Fruit fly (Drosophila melanogaster): ENCODE data around the gene Gcn5.
A peak's percentile ranks its signal among the peaks of the same experiment; 100 is the strongest.

The Gcn5 gene

DNA sequence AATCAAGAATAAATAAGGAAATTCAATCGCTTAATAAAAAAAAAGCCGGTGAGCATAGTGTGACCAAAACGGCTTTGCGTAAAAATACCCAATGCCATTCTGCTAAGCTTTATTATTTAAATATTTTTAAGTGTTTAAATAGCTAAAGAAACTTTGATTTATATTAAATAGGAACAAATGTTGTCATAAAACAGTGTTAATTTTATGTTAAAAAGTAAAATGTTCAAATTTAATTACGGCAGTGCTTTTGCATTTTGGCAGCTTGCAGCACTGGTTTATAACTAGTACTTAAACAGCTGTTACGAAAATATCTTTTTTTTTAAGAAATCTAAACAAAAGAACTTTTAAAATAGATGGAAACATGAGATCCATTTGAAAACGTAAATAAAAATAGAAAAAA is 22.6 kb downstream of the Gcn5 start, which contains the start of the genes CG10638 and CG10681 (continued):
- TF ChIP-seq dmrt93B (GFP tag; optimal IDR thresholded peaks at IDR 0.05) (no peak), ey (GFP tag; optimal IDR thresholded peaks at IDR 0.05) (peak; percentile 40), sage (GFP tag; optimal IDR thresholded peaks at IDR 0.05) (peak; percentile 83), foxo (GFP tag; optimal IDR thresholded peaks at IDR 0.05) (peak in 1 of 2 experiments; percentile 68), rgr (GFP tag; optimal IDR thresholded peaks at IDR 0.05) (peak; percentile 65), Myc (optimal IDR thresholded peaks at IDR 0.05) (peak; percentile 1), CG9705 (GFP tag; optimal IDR thresholded peaks at IDR 0.05) (no peak), fru (GFP tag; optimal IDR thresholded peaks at IDR 0.05) (peak; percentile 59), Abd-B (GFP tag; optimal IDR thresholded peaks at IDR 0.05) (no peak), Hr78 (GFP tag; optimal IDR thresholded peaks at IDR 0.05) (no peak), CG32264 (GFP tag; optimal IDR thresholded peaks at IDR 0.05) (peak; percentile 41), Hnf4 (GFP tag; optimal IDR thresholded peaks at IDR 0.05) (peak; percentile 79), CrebA (GFP tag; optimal IDR thresholded peaks at IDR 0.05; ENCODE audit: borderline replicate concordance) (no peak), pan (optimal IDR thresholded peaks at IDR 0.05) (no peak), GATAd (GFP tag; optimal IDR thresholded peaks at IDR 0.05) (no peak), Vsx2 (GFP tag; optimal IDR thresholded peaks at IDR 0.05; ENCODE audit: partially characterized antibody) (no peak)

DNA sequence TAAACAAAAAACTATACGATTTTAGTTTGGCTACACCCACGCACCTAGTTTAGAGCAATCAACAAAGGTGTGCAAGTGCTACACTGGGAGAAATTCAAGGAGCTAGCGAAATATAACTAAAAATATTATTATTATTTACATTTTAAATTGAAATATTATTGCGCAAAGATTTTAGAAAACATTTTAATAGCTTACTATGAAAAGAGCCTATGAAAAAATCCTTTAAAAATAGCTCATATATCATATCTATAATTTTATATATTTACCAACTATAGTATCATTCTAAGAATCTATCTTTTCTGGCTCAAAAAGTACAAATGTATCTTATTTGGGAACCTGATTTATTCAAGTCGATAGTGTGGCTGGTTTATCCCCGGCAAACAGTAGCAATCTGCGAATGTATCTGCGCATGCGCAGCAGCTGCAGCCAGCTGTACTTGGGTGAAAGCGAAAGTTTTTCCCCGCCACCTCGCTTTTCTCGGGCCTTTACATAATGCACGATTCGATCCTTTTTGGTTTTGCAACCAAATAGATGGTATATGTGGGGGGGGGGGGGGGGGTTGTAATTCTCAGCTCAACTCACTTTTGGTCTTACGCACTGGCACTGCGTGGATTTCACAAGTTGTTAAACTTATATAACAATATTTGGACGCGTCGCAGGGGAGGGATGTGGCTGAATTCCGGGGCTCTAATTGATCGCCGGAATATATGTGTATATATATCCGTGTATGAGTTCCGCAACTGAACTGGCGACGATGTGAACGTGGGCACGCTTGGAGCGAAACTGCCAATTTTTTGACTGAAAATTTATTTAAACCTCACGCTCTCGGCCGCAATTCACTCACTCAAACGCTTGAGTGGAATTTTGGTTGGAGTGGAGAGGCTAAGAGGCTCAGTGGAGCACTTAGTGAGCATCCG is 27.1 kb downstream of the Gcn5 start, which contains the start of gene CG10657:
TSS of gene CG10657 (minus strand) at position 789 of the 917 bp plus-strand sequence.
- no peak for TF ChIP-seq N (GFP tag; optimal IDR thresholded peaks at IDR 0.05)
- peak; percentile 46 for TF ChIP-seq Vsx2 (GFP tag; optimal IDR thresholded peaks at IDR 0.05; ENCODE audit: partially characterized antibody)
- peak; percentile 14 for TF ChIP-seq Sp1 (GFP tag; optimal IDR thresholded peaks at IDR 0.05)
- no peak for TF ChIP-seq Rel (GFP tag; optimal IDR thresholded peaks at IDR 0.05)
- peak; percentile 39 for TF ChIP-seq Rel (tag; optimal IDR thresholded peaks at IDR 0.05)

DNA sequence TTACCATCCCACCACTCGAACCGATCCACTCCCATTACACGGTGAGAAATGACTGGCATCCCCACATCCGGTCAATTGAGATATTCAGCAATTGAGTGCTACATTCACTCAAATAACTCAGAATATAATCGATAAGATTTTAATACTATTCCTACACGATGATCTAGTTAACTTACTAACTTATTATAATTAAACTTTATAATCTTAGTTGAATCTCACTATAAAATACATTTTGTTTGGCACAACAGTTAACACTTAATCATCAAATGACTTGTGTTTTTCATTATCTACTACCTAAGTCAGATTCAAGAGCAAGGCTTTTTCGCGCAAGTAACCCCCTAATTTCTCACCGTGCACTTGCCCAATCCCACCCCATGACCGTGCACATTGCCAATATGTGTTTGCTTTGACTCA is 28.5 kb downstream of the Gcn5 start:
- peak; percentile 83 for TF ChIP-seq woc (GFP tag; optimal IDR thresholded peaks at IDR 0.05)
- peak in 1 of 2 experiments; percentile 87 for TF ChIP-seq foxo (GFP tag; optimal IDR thresholded peaks at IDR 0.05)
- peak; percentile 70 for TF ChIP-seq sage (GFP tag; optimal IDR thresholded peaks at IDR 0.05)
- TF ChIP-seq CG9705 (GFP tag; optimal IDR thresholded peaks at IDR 0.05) = peak; percentile 81
- no peak for TF ChIP-seq GATAd (GFP tag; optimal IDR thresholded peaks at IDR 0.05)
- no peak for TF ChIP-seq CrebA (GFP tag; optimal IDR thresholded peaks at IDR 0.05; ENCODE audit: borderline replicate concordance)
- peak; percentile 3 for TF ChIP-seq Jra (GFP tag; optimal IDR thresholded peaks at IDR 0.05)
- TF ChIP-seq ey (GFP tag; optimal IDR thresholded peaks at IDR 0.05) = peak; percentile 87
- peak; percentile 88 for TF ChIP-seq fru (GFP tag; optimal IDR thresholded peaks at IDR 0.05)
- TF ChIP-seq h (GFP tag; optimal IDR thresholded peaks at IDR 0.05) = peak; percentile 88
- peak; percentile 91 for TF ChIP-seq Sp1 (GFP tag; optimal IDR thresholded peaks at IDR 0.05)
- TF ChIP-seq dl (GFP tag; optimal IDR thresholded peaks at IDR 0.05; ENCODE audit: insufficient read depth in 1 of 2, partially characterized antibody in 2 of 2) = no peak
- no peak for TF ChIP-seq N (GFP tag; optimal IDR thresholded peaks at IDR 0.05)
- no peak for TF ChIP-seq brk (GFP tag; optimal IDR thresholded peaks at IDR 0.05)
- peak; percentile 57 for TF ChIP-seq CG32264 (GFP tag; optimal IDR thresholded peaks at IDR 0.05)
- TF ChIP-seq Hnf4 (GFP tag; optimal IDR thresholded peaks at IDR 0.05) = peak; percentile 69
- peak; percentile 81 for TF ChIP-seq rgr (GFP tag; optimal IDR thresholded peaks at IDR 0.05)
- peak; percentile 81 for TF ChIP-seq psq (GFP tag; optimal IDR thresholded peaks at IDR 0.05)
- peak; percentile 82 for TF ChIP-seq br (GFP tag; optimal IDR thresholded peaks at IDR 0.05)
- TF ChIP-seq dmrt93B (GFP tag; optimal IDR thresholded peaks at IDR 0.05) = peak; percentile 86
- no peak for TF ChIP-seq Hr83 (GFP tag; optimal IDR thresholded peaks at IDR 0.05; ENCODE audit: poor library complexity, severe bottlenecking)
- TF ChIP-seq OdsH (GFP tag; optimal IDR thresholded peaks at IDR 0.05) = peak; percentile 86
- TF ChIP-seq Rel (GFP tag; optimal IDR thresholded peaks at IDR 0.05) = no peak
- TF ChIP-seq Rel (tag; optimal IDR thresholded peaks at IDR 0.05) = peak; percentile 49
- peak; percentile 18 for TF ChIP-seq dsf (GFP tag; optimal IDR thresholded peaks at IDR 0.05; ENCODE audit: borderline replicate concordance)
- peak; percentile 90 for TF ChIP-seq HLH106 (tag; optimal IDR thresholded peaks at IDR 0.05)
- peak; percentile 12 for TF ChIP-seq Mio (GFP tag; optimal IDR thresholded peaks at IDR 0.05)

Data from whole organism, wandering third instar larva.